Worm (Caenorhabditis elegans) whole organism, dauer: ENCODE results near the gene exc-5.

Experiments
- unc-62 ChIP-seq: sonication (generic microtip); optimal IDR thresholded peaks from 2 replicates; lab custom pipeline; 2017; ENCODE audit warnings: missing biosample characterization, missing genetic modification reagents, missing genetic modification characterization

exc-5 gene

DNA sequence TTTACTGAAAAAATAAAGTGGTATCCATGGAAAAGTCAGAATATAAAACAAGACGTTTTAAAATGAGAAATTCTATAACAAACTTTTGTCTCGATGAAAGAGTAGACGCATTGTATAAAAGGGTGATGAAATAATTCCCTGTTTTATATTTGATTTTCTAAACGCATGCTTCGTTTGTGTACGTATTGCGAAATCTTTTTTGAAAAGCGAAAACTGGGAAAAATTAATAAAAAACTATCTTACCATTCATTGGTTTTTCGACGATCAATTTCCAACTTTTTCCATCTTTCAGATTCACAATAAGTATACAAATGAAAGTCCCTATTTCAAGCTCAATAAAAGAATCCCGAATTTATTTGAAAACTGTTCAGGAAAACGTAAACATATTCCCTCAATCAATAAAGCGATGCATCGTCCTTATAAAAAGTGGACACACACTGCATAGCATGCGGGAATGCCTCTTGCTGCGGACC lies 28.6 kb downstream of the exc-5 start, which contains the start of gene C33D9.13:
C33D9.13 (minus strand) TSS at position 423 of the 473 bp plus-strand sequence.
- no peak for TF ChIP-seq unc-62 (GFP tag; lab: Kevin White, UChicago)

DNA sequence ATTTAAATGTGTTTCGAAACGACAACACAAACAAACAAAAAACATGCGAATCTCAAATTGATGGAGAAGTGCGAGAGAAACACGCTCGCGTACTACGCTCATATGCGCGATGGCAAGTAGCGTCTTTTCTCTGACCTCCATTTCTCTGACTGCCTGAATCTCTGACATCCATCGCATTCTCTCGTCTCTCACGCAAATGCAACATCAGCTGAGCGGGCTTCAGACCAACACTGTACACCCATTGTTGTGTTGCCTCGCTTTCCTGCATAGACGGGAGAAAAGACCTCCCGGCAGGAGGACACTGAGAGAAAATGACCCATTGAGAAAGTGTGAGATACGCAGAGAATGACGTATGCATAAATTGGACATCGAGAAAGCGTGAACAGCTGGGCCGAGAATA lies 31.3 kb downstream of the exc-5 start:
- no peak for TF ChIP-seq unc-62 (GFP tag; lab: Kevin White, UChicago)

DNA sequence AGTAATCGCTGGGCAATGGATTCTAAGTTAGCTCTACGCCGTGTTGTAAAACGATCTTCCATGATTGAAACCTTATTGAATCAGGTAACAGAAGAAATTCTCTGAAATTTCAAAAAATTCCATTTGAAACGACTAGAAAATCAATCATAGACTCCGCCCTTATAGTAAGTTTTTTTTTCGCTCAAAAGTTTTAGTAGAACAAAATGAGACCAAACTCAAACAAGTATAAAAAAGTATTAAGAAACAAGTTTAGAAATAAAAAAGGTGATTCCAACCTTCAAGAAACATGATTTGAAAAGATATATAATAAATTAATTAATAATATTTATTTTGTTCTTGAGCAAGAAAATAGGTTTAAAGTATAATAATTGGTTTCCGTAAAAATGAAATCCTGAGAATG lies 35.4 kb downstream of the exc-5 start, which contains the start of gene C33D9.6:
C33D9.6 (minus strand) TSS at position 101 of the 400 bp plus-strand sequence.
- TF ChIP-seq unc-62 (GFP tag; lab: Kevin White, UChicago), result no peak

DNA sequence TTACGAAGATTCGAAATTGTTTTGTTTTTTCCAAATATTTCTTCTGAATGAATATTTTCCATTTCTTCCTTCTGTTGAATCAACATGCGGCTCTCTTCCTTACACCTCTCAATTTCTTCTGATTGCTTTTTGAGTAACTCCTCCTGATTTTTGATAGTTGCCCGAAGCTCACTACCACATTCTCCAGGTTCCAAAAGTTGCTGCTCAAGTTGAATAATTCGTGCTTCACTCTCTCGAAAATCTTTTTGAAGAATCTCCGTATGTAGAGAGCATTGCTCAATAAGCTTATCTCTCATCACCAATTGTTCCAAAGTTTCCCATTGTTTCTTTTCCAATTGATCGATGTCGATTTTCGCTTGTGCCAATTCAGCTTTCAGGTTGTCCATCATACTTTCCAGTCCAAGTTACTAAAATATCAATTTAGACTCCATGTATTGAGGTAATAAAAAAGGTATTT lies 40.6 kb downstream of the exc-5 start, which contains the start of gene F20C5.6:
F20C5.6 (minus strand) TSS at position 407 of the 457 bp plus-strand sequence.
- TF ChIP-seq unc-62 (GFP tag; lab: Kevin White, UChicago), result no peak

DNA sequence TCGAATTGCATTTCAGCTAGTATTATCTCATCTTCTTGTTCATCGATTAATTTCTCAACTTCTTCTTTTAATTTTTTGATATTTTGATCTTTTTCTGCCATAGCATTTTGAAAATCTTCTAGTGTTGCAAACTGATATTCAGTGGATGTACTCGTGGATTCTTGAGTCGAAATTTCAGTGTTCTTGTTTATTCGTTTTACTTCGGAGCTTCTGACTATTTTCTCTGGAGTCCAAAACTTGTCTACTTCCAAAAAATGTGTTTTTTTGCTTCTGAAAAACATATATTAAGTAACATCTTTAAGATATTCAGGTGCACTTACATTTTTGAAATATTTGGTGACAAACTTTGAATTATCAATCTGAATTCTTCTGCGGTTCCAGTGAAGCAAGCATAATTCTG lies 43.9 kb downstream of the exc-5 start, which contains the start of gene F20C5.5:
F20C5.5 (minus strand) TSS at position 101 of the 400 bp plus-strand sequence.
- no peak for TF ChIP-seq unc-62 (GFP tag; lab: Kevin White, UChicago)

DNA sequence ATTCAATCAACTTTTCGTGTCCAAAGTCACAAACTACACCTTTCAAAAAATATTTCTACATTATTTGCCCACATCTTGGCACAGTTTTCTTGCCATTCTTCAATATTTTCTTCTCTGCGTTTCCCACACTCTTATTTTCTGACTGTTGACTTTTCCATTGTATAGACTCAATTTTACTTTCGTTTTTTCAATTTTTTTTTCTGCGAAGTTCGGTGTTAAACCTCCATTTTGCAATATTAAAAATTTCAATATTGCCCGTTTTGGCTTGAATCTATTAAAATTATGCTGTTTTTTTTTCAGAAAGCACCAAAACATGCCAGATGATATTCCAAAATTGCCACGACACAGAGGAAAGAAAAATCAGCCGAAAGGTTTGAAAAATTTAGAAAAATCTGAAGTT lies 48.9 kb downstream of the exc-5 start, which contains the start of gene cdc-50.B:
cdc-50.B (plus strand) TSS at position 301 of the 400 bp plus-strand sequence.
- no peak for TF ChIP-seq unc-62 (GFP tag; lab: Kevin White, UChicago)

DNA sequence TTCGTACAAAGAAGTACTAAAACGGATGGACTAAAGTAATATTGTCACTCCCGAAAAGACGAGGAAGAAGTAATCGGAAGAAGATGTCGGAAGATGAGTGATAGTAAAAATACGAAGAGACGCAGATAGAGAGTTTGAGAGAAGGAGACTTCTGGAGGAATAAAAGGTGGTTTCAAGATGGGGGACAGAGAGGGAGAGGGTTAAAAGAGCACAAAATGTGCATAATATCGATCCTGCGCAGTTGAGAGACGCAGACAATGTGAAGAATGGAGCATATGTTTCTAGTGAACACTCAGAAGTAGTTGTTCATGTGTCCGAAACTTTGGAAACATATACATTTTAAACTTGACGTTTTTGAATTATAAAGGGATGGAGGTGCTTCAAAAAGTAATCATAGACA lies 51.0 kb downstream of the exc-5 start:
- TF ChIP-seq unc-62 (GFP tag; lab: Kevin White, UChicago), result no peak

DNA sequence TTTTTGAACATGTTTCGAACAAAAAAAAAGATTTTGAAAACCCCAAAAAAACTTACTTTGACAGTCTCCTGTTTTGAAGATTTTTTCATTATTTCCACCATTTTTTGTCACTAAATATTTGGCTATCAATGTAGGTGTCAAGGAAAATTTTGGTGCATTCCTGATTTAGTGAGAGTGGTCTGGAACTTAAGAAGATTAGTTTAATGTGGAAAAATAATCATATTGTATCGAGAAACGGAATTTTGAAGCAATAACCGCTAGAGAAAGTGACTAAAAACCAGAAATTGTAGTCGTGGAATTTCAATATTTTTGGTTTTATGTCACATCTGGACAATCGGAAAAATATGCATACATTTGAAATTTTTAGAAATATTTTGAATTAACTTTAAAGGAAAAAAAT lies 51.6 kb downstream of the exc-5 start, which contains the start of the genes F20C5.11 and klp-11:
F20C5.11 (minus strand) TSS at position 101 of the 400 bp plus-strand sequence.
klp-11 (minus strand) TSS at position 171 of the 400 bp plus-strand sequence.
- no peak for TF ChIP-seq unc-62 (GFP tag; lab: Kevin White, UChicago)

DNA sequence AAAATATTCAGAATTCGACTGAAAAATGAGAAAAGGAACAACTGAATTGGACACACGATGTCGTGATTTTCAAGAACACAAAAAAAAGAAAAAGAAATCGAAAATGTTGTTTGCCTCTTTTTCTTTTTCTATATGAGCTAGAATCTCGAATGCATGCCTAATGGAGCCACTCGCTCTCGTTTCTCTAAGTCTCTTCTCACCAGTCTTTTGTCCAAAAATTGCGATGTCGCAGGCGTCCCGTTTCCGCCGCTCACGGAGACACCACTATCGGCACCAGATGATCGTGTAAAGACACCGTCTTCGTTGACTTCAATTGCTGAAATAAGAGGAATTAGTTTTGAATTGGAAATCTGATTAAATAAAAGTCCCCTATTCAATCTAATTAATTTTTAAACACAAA lies 54.9 kb downstream of the exc-5 start:
- no peak for TF ChIP-seq unc-62 (GFP tag; lab: Kevin White, UChicago)

DNA sequence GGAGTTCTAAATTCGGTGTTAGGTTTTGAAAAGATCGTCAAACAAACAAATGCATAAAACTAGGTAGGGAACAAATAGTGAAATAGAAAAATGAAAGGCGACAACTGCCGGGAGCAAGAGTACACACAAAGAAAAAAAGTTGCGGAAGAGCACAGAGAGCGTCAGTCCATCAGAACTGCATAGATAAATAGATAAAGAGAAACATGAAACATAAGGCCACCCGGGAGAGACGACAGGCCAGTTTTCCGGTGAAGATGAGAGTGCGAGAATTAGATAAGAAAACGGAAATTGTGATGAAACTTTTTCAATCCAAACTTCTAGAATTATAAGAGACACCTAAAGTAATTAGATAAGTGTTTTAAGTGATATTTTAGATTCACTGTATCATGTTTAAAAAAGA lies 55.7 kb downstream of the exc-5 start:
- TF ChIP-seq unc-62 (GFP tag; lab: Kevin White, UChicago), result no peak

DNA sequence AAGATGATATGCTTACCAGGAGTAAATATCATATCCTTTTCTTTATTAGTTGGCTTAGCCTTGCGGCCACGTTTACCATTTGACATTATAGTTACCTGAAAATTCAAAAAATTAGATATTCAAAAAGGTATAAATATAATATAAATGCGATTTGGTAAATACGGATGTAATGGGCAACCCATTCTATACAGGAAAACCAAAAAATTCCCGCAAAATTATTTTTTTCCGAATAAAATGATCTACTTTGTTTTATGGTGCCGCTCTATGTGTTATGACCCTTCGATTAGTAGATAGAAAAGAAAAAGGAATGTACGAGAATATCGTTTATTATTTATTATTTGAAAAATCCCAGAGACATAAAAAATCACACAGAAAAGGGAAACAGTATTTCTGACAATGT lies 58.7 kb downstream of the exc-5 start, which contains the start of gene elli-1:
elli-1 (minus strand) TSS at position 101 of the 400 bp plus-strand sequence.
- no peak for TF ChIP-seq unc-62 (GFP tag; lab: Kevin White, UChicago)

DNA sequence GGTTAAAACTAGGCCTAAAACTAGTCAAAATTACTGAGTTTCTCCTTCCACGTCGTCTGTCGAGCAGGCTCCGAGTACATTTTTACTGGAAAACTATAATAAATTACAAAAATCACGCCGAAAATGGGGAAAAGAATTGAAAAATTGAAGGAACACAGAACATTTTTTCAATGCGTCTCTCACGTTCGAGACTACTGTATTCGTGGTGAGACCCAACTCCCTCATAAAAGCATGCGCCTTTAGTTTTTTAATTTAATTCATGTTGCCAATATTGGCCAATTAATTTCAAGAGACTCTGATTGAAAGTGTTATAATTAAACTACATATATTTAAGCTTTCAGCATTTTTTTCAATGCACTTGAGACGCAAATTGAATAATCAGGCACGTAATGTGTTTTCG lies 59.3 kb downstream of the exc-5 start:
- no peak for TF ChIP-seq unc-62 (GFP tag; lab: Kevin White, UChicago)

DNA sequence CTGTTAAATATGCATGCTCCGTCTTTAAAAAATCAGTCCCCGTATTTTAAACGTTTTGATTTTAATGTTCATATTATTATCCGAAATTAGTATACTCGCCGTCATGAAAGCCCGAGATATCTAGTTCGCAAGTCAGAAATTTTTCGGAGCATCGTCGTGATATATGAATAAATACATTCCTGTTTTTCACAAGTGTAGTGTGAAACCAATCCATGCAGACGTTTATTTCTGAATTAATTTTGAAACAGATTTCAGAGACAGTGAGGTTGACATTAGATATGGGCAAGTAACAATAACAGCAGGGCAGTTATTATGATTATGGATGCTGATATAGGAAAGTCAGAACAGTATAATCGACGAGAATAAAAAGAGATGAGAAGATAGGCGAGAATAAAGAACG lies 61.0 kb downstream of the exc-5 start:
- no peak for TF ChIP-seq unc-62 (GFP tag; lab: Kevin White, UChicago)
